Worm (Caenorhabditis elegans) whole organism, L1 larva: ENCODE data around the gene R12B2.13.

Experiments used
- C04F5.9 ChIP-seq: sonication (generic microtip); optimal IDR thresholded peaks from 2 replicates; lab custom pipeline; 2016; ENCODE audit warnings: missing genetic modification characterization, missing compliant biosample characterization
- alr-1 ChIP-seq: fragments of 200-800 bp; sonication (Bioruptor generic); optimal IDR thresholded peaks from 2 replicates; lab custom pipeline; 2018; ENCODE audit warnings: borderline replicate concordance, mild to moderate bottlenecking, missing genetic modification characterization, missing compliant biosample characterization
- aly-2 ChIP-seq: fragments of 150-350 bp; optimal IDR thresholded peaks from 2 replicates; lab custom pipeline; 2014; ENCODE audit warnings: missing biosample characterization, missing genetic modification characterization
- ama-1 ChIP-seq: fragments of 150-350 bp; optimal IDR thresholded peaks from 2 replicates; lab custom pipeline; 2014
- blmp-1 ChIP-seq: fragments of 150-350 bp; optimal IDR thresholded peaks from 2 replicates; lab custom pipeline; 2014; ENCODE audit warnings: missing biosample characterization, missing genetic modification characterization
- ceh-8 ChIP-seq: fragments of 200-800 bp; sonication (Bioruptor generic); optimal IDR thresholded peaks from 2 replicates; lab custom pipeline; 2018; ENCODE audit warnings: mild to moderate bottlenecking, missing genetic modification characterization, moderate library complexity, missing compliant biosample characterization
- ceh-88 ChIP-seq: fragments of 200-800 bp; sonication (Bioruptor generic); IDR thresholded peaks from 2 replicates; pipeline ENCODE4 v1.3.6; 2022; ENCODE audit warnings: missing genetic modification characterization, missing compliant biosample characterization
- dpl-1 ChIP-seq, 3 experiments: fragments of 150-350 bp in 2 of 3; sonication (generic microtip) in 1 of 3; optimal IDR thresholded peaks; 2 replicates each; lab custom pipeline; 2014 to 2017; ENCODE audit warnings: missing biosample characterization in 3 of 3, missing genetic modification characterization in 3 of 3, missing genetic modification reagents in 3 of 3
- efl-1 ChIP-seq, 4 experiments: fragments of 150-350 bp; optimal IDR thresholded peaks in 3 of 4; peaks in 1 of 4; 1 replicate in 1 of 4; 2 replicates in 3 of 4; lab custom pipeline; 2014; ENCODE audit warnings: missing biosample characterization in 2 of 4, missing genetic modification characterization in 2 of 4, missing genetic modification reagents in 2 of 4
- elt-3 ChIP-seq, 6 experiments: fragments of 150-350 bp in 1 of 6; sonication (generic microtip); optimal IDR thresholded peaks; 2 replicates each; lab custom pipeline; 2017 to 2018; ENCODE audit warnings: missing biosample characterization in 6 of 6, missing genetic modification characterization in 6 of 6, inconsistent platforms in 1 of 6
- ets-5 ChIP-seq: fragments of 200-800 bp; sonication (Bioruptor generic); IDR thresholded peaks from 2 replicates; pipeline ENCODE4 v1.3.6; 2022; ENCODE audit warnings: missing genetic modification characterization, missing compliant biosample characterization
- fkh-10 ChIP-seq: sonication (generic microtip); optimal IDR thresholded peaks from 2 replicates; lab custom pipeline; 2017; ENCODE audit warnings: missing biosample characterization, missing genetic modification reagents, missing genetic modification characterization
- fkh-4 ChIP-seq: sonication (generic microtip); optimal IDR thresholded peaks from 2 replicates; lab custom pipeline; 2016; ENCODE audit warnings: missing compliant biosample characterization, missing genetic modification characterization, borderline replicate concordance
- fkh-8 ChIP-seq: sonication (generic microtip); optimal IDR thresholded peaks from 2 replicates; lab custom pipeline; 2016; ENCODE audit warnings: mild to moderate bottlenecking, missing genetic modification characterization, missing compliant biosample characterization
- fos-1 ChIP-seq: fragments of 150-350 bp; optimal IDR thresholded peaks from 2 replicates; lab custom pipeline; 2014; ENCODE audit warnings: missing biosample characterization, missing genetic modification characterization
- hlh-4 ChIP-seq: sonication (generic microtip); optimal IDR thresholded peaks from 2 replicates; lab custom pipeline; 2016; ENCODE audit warnings: mild to moderate bottlenecking, missing genetic modification characterization, missing compliant biosample characterization
- isw-1 ChIP-seq: fragments of 200-800 bp; sonication (Bioruptor generic); IDR thresholded peaks from 2 replicates; pipeline ENCODE4 v1.3.6; 2022; ENCODE audit warnings: missing genetic modification characterization, missing compliant biosample characterization
- lin-13 ChIP-seq: fragments of 150-350 bp; optimal IDR thresholded peaks from 2 replicates; lab custom pipeline; 2014; ENCODE audit warnings: missing biosample characterization, missing genetic modification reagents, missing genetic modification characterization
- lin-14 ChIP-seq: fragments of 200-800 bp; sonication (Bioruptor generic); optimal IDR thresholded peaks from 2 replicates; lab custom pipeline; 2018; ENCODE audit warnings: mild to moderate bottlenecking, missing genetic modification characterization, moderate library complexity, missing compliant biosample characterization
- lin-15B ChIP-seq: fragments of 150-350 bp; sonication (generic microtip); optimal IDR thresholded peaks from 3 replicates; lab custom pipeline; 2014; ENCODE audit warnings: missing biosample characterization, missing genetic modification characterization
- lin-35 ChIP-seq, 2 experiments: fragments of 150-350 bp; optimal IDR thresholded peaks; 2 replicates each; lab custom pipeline; 2014; ENCODE audit warnings: missing biosample characterization in 2 of 2, missing genetic modification characterization in 2 of 2, missing genetic modification reagents in 2 of 2
- lir-3 ChIP-seq: sonication (generic microtip); optimal IDR thresholded peaks from 2 replicates; lab custom pipeline; 2016; ENCODE audit warnings: mild to moderate bottlenecking, missing genetic modification characterization, moderate library complexity, missing compliant biosample characterization; ENCODE audit not compliant: poor library complexity
- lsy-2 ChIP-seq, 2 experiments: fragments of 150-350 bp; optimal IDR thresholded peaks; 2 replicates each; lab custom pipeline; 2014; ENCODE audit warnings: missing biosample characterization in 2 of 2, missing genetic modification characterization in 2 of 2
- mdl-1 ChIP-seq, 2 experiments: fragments of 150-350 bp; optimal IDR thresholded peaks; 2 replicates each; lab custom pipeline; 2014 to 2017; ENCODE audit warnings: missing biosample characterization in 2 of 2, missing genetic modification characterization in 2 of 2, inconsistent platforms in 1 of 2
- mef-2 ChIP-seq: fragments of 150-350 bp; optimal IDR thresholded peaks from 2 replicates; lab custom pipeline; 2014; ENCODE audit warnings: missing biosample characterization, missing genetic modification characterization
- mep-1 ChIP-seq: fragments of 150-350 bp; optimal IDR thresholded peaks from 2 replicates; lab custom pipeline; 2014; ENCODE audit warnings: missing biosample characterization, missing genetic modification characterization
- nhr-19 ChIP-seq: fragments of 200-800 bp; sonication (Bioruptor generic); conservative IDR thresholded peaks from 2 replicates; pipeline ENCODE4 v1.3.6; 2022; ENCODE audit warnings: missing genetic modification characterization, missing compliant biosample characterization
- nhr-20 ChIP-seq: sonication (generic microtip); optimal IDR thresholded peaks from 2 replicates; lab custom pipeline; 2016; ENCODE audit warnings: mild to moderate bottlenecking, missing genetic modification characterization, missing compliant biosample characterization
- nhr-47 ChIP-seq: sonication (generic microtip); optimal IDR thresholded peaks from 2 replicates; lab custom pipeline; 2016; ENCODE audit warnings: mild to moderate bottlenecking, missing genetic modification characterization, moderate library complexity, missing compliant biosample characterization
- nhr-71 ChIP-seq: sonication (generic microtip); optimal IDR thresholded peaks from 2 replicates; lab custom pipeline; 2016; ENCODE audit warnings: mild to moderate bottlenecking, missing genetic modification characterization, moderate library complexity, missing compliant biosample characterization
- nhr-76 ChIP-seq: sonication (generic microtip); optimal IDR thresholded peaks from 2 replicates; lab custom pipeline; 2017; ENCODE audit warnings: missing biosample characterization, missing genetic modification characterization
- nhr-77 ChIP-seq: fragments of 150-350 bp; optimal IDR thresholded peaks from 2 replicates; lab custom pipeline; 2014; ENCODE audit warnings: missing biosample characterization, missing genetic modification characterization
- nhr-85 ChIP-seq: sonication (generic microtip); peaks from one replicate; lab custom pipeline; 2016; ENCODE audit warnings: missing genetic modification characterization, inconsistent platforms, missing compliant biosample characterization
- pax-3 ChIP-seq: fragments of 200-800 bp; sonication (Bioruptor generic); optimal IDR thresholded peaks from 2 replicates; lab custom pipeline; 2018; ENCODE audit warnings: mild to moderate bottlenecking, missing genetic modification characterization, moderate library complexity, missing compliant biosample characterization
- rnt-1 ChIP-seq: sonication (generic microtip); optimal IDR thresholded peaks from 2 replicates; lab custom pipeline; 2016; ENCODE audit warnings: mild to moderate bottlenecking, missing genetic modification characterization, moderate library complexity, missing compliant biosample characterization
- skn-1 ChIP-seq: fragments of 150-350 bp; optimal IDR thresholded peaks from 2 replicates; lab custom pipeline; 2014; ENCODE audit warnings: missing biosample characterization, missing genetic modification characterization
- snpc-4 ChIP-seq: fragments of 150-350 bp; optimal IDR thresholded peaks from 2 replicates; lab custom pipeline; 2014; ENCODE audit warnings: missing biosample characterization, missing genetic modification characterization
- snu-23 ChIP-seq: sonication (generic microtip); optimal IDR thresholded peaks from 2 replicates; lab custom pipeline; 2016; ENCODE audit warnings: missing genetic modification characterization, missing compliant biosample characterization
- sox-4 ChIP-seq: sonication (generic microtip); optimal IDR thresholded peaks from 2 replicates; lab custom pipeline; 2016; ENCODE audit warnings: missing genetic modification characterization, missing compliant biosample characterization
- sptf-1 ChIP-seq: fragments of 150-350 bp; optimal IDR thresholded peaks from 2 replicates; lab custom pipeline; 2014; ENCODE audit warnings: missing biosample characterization, missing genetic modification characterization
- tlp-1 ChIP-seq: fragments of 150-350 bp; optimal IDR thresholded peaks from 2 replicates; lab custom pipeline; 2014; ENCODE audit warnings: missing biosample characterization, missing genetic modification characterization
- unc-130 ChIP-seq: fragments of 150-350 bp; optimal IDR thresholded peaks from 2 replicates; lab custom pipeline; 2017; ENCODE audit warnings: missing biosample characterization, missing genetic modification characterization, inconsistent platforms
- unc-86 ChIP-seq: sonication (generic microtip); optimal IDR thresholded peaks from 2 replicates; lab custom pipeline; 2016; ENCODE audit warnings: missing genetic modification characterization, missing compliant biosample characterization
- vab-15 ChIP-seq: sonication (generic microtip); optimal IDR thresholded peaks from 2 replicates; lab custom pipeline; 2017; ENCODE audit warnings: missing genotype, mild to moderate bottlenecking, missing genetic modification characterization, missing compliant biosample characterization
- xbp-1 ChIP-seq: sonication (generic microtip); optimal IDR thresholded peaks from 2 replicates; lab custom pipeline; 2016; ENCODE audit warnings: missing genetic modification characterization, missing compliant biosample characterization
- zag-1 ChIP-seq: fragments of 150-350 bp; optimal IDR thresholded peaks from 2 replicates; lab custom pipeline; 2014; ENCODE audit warnings: missing biosample characterization, missing genetic modification characterization
- ztf-4 ChIP-seq: fragments of 150-350 bp; optimal IDR thresholded peaks from 2 replicates; lab custom pipeline; 2014; ENCODE audit warnings: missing biosample characterization, missing genetic modification characterization

The R12B2.13 gene

ce11 chrIII:5838159-5839046 lies 5.1 kb upstream of the R12B2.13 start (continued):
- TF ChIP-seq lsy-2 (tag; optimal IDR thresholded peaks at IDR 0.05; lab: Kevin White, UChicago): peak in 1 of 2 experiments; percentile 46
- no peak for TF ChIP-seq mef-2 (tag; lab: Kevin White, UChicago)
- peak in 1 of 2 experiments; percentile 61 for TF ChIP-seq lin-35 (GFP tag; optimal IDR thresholded peaks at IDR 0.05; lab: Kevin White, UChicago)
- peak in 5 of 6 experiments; percentile 14 to 76 (median 54) for TF ChIP-seq elt-3 (tag; optimal IDR thresholded peaks at IDR 0.05; lab: Kevin White, UChicago)
- peak; percentile 54 for TF ChIP-seq pax-3 (tag; lab: Kevin White, UChicago)
- TF ChIP-seq nhr-47 (tag; lab: Kevin White, UChicago): peak; percentile 18
- TF ChIP-seq lin-14 (GFP tag; lab: Kevin White, UChicago): peak; percentile 72
- no peak for TF ChIP-seq C04F5.9
- TF ChIP-seq dpl-1 (GFP tag; optimal IDR thresholded peaks at IDR 0.05; lab: Kevin White, UChicago): no peak
- TF ChIP-seq aly-2 (tag; lab: Kevin White, UChicago): no peak
- TF ChIP-seq isw-1: no peak
- TF ChIP-seq nhr-71 (tag; lab: Kevin White, UChicago): peak; percentile 76
- TF ChIP-seq lin-13: no peak
- no peak for TF ChIP-seq hlh-4 (tag; lab: Kevin White, UChicago)
- no peak for TF ChIP-seq zag-1
- TF ChIP-seq lin-15B (tag; lab: Kevin White, UChicago): no peak
- no peak for TF ChIP-seq ceh-8 (GFP tag; lab: Kevin White, UChicago)
- peak in 1 of 2 experiments; percentile 1 for TF ChIP-seq efl-1 (optimal IDR thresholded peaks at IDR 0.05; lab: Kevin White, UChicago)
- no peak for TF ChIP-seq efl-1 (GFP tag; optimal IDR thresholded peaks at IDR 0.05 in 1 of 2; lab: Kevin White, UChicago)
- peak; percentile 79 for TF ChIP-seq nhr-85 (tag; lab: Kevin White, UChicago)
- no peak for TF ChIP-seq alr-1 (tag; lab: Kevin White, UChicago)
- TF ChIP-seq ama-1 (lab: Kevin White, UChicago): peak; percentile 70

- TF ChIP-seq alr-1 (tag; lab: Kevin White, UChicago) (no peak), fkh-4 (tag; lab: Kevin White, UChicago) (no peak), unc-86 (tag; lab: Kevin White, UChicago) (no peak), mdl-1 (tag; optimal IDR thresholded peaks at IDR 0.05; lab: Kevin White, UChicago) (no peak), snpc-4 (tag; lab: Kevin White, UChicago) (no peak), unc-130 (tag; lab: Kevin White, UChicago) (peak; percentile 6), nhr-47 (tag; lab: Kevin White, UChicago) (no peak), xbp-1 (no peak), nhr-19 (GFP tag; lab: Robert Waterston, UW) (no peak), nhr-76 (tag; lab: Kevin White, UChicago) (no peak), snu-23 (peak; percentile 20), fkh-8 (no peak), lir-3 (no peak), mep-1 (tag; lab: Kevin White, UChicago) (peak; percentile 56), nhr-20 (tag; lab: Kevin White, UChicago) (peak; percentile 33), efl-1 (optimal IDR thresholded peaks at IDR 0.05; lab: Kevin White, UChicago) (peak in 1 of 2 experiments; percentile 11), efl-1 (GFP tag; optimal IDR thresholded peaks at IDR 0.05 in 1 of 2; lab: Kevin White, UChicago) (no peak), nhr-71 (tag; lab: Kevin White, UChicago) (peak; percentile 12), vab-15 (no peak), blmp-1 (tag; lab: Kevin White, UChicago) (peak; percentile 94), mef-2 (tag; lab: Kevin White, UChicago) (no peak), lsy-2 (tag; optimal IDR thresholded peaks at IDR 0.05; lab: Kevin White, UChicago) (peak in 1 of 2 experiments; percentile 24), nhr-77 (tag; lab: Kevin White, UChicago) (no peak), ets-5 (GFP tag; lab: Robert Waterston, UW) (no peak), lin-14 (GFP tag; lab: Kevin White, UChicago) (peak; percentile 21), ceh-8 (GFP tag; lab: Kevin White, UChicago) (no peak), sox-4 (tag; lab: Kevin White, UChicago) (no peak), skn-1 (peak; percentile 29), fkh-10 (GFP tag; lab: Kevin White, UChicago) (no peak), ceh-88 (no peak), rnt-1 (tag; lab: Kevin White, UChicago) (peak; percentile 15), ztf-4 (no peak), nhr-85 (tag; lab: Kevin White, UChicago) (peak; percentile 72), tlp-1 (tag; lab: Kevin White, UChicago) (no peak), lin-35 (GFP tag; optimal IDR thresholded peaks at IDR 0.05; lab: Kevin White, UChicago) (peak in 1 of 2 experiments; percentile 35), sptf-1 (tag; lab: Kevin White, UChicago) (no peak), fos-1 (tag; lab: Kevin White, UChicago) (no peak)
These were observed 3.5 kb upstream of the R12B2.13 start, which contains the start of gene W04D12.1 for ce11 chrIII:5836816-5837215. Gene W04D12.1, plus strand, starts transcription at chrIII:5836926.
